Fruit fly (Drosophila melanogaster) whole organism, embryonic: Measurements from ENCODE around the gene Tasp1.

Source experiments
- Atf3 ChIP-seq: fragments of 200-800 bp; sonication (Bioruptor generic); optimal IDR thresholded peaks from 3 replicates; lab custom pipeline; 2016; ENCODE audit warnings: missing biosample characterization, missing genetic modification characterization
- Atf6 ChIP-seq: fragments of 200-800 bp; sonication (Bioruptor generic); IDR thresholded peaks from 2 replicates; pipeline ENCODE4 v1.3.6; 2022; ENCODE audit warnings: missing biosample characterization, missing genetic modification characterization
- CG10147 ChIP-seq: fragments of 200-800 bp; sonication (Bioruptor generic); optimal IDR thresholded peaks from 2 replicates; lab custom pipeline; 2019; ENCODE audit warnings: missing biosample characterization, mild to moderate bottlenecking, missing genetic modification characterization, moderate library complexity
- CG1024 ChIP-seq: fragments of 200-800 bp; sonication (Bioruptor generic); IDR thresholded peaks from 2 replicates; pipeline ENCODE4 v1.3.6; 2022; ENCODE audit warnings: missing biosample characterization, missing genetic modification characterization
- CG10274 ChIP-seq: fragments of 200-800 bp; sonication (Bioruptor generic); optimal IDR thresholded peaks from 3 replicates; lab custom pipeline; 2017; ENCODE audit warnings: missing biosample characterization, mild to moderate bottlenecking, missing genetic modification characterization
- CG10565 ChIP-seq: fragments of 200-800 bp; sonication (Bioruptor generic); optimal IDR thresholded peaks from 3 replicates; lab custom pipeline; 2016; ENCODE audit warnings: missing biosample characterization, mild to moderate bottlenecking, missing genetic modification characterization
- CG12744 ChIP-seq: fragments of 200-800 bp; sonication (Bioruptor generic); optimal IDR thresholded peaks from 2 replicates; lab custom pipeline; 2016; ENCODE audit warnings: missing biosample characterization, missing genetic modification characterization
- CG12769 ChIP-seq: fragments of 200-800 bp; sonication (Bioruptor generic); optimal IDR thresholded peaks from 2 replicates; lab custom pipeline; 2019; ENCODE audit warnings: missing biosample characterization, mild to moderate bottlenecking, missing genetic modification characterization, moderate library complexity
- CG14441 ChIP-seq: fragments of 200-800 bp; sonication (Bioruptor generic); IDR thresholded peaks from 2 replicates; pipeline ENCODE4 v1.3.6; 2022; ENCODE audit warnings: missing biosample characterization, missing genetic modification characterization
- CG15073 ChIP-seq: fragments of 200-800 bp; sonication (Bioruptor generic); optimal IDR thresholded peaks from 2 replicates; lab custom pipeline; 2016; ENCODE audit warnings: missing biosample characterization, missing genetic modification characterization
- CG1602 ChIP-seq: fragments of 200-800 bp; sonication (Bioruptor generic); optimal IDR thresholded peaks from 3 replicates; lab custom pipeline; 2016; ENCODE audit warnings: missing biosample characterization, missing genetic modification characterization
- CG17829 ChIP-seq: fragments of 200-800 bp; optimal IDR thresholded peaks from 2 replicates; lab custom pipeline; 2019; ENCODE audit warnings: missing biosample characterization, mild to moderate bottlenecking, missing genetic modification characterization, moderate library complexity
- CG31224 ChIP-seq: fragments of 200-800 bp; sonication (Bioruptor generic); IDR thresholded peaks from 2 replicates; pipeline ENCODE4 v1.3.6; 2022; ENCODE audit warnings: missing biosample characterization, missing genetic modification characterization
- CG34422 ChIP-seq: fragments of 200-800 bp; sonication (Bioruptor generic); IDR thresholded peaks from 3 replicates; pipeline ENCODE4 v1.3.6; 2022; ENCODE audit warnings: missing biosample characterization, missing genetic modification characterization
- CG42726 ChIP-seq: fragments of 200-800 bp; sonication (Bioruptor generic); IDR thresholded peaks from 2 replicates; pipeline ENCODE4 v1.3.6; 2022; ENCODE audit warnings: missing biosample characterization, missing genetic modification characterization; ENCODE audit not compliant: partially characterized antibody
- CG4617 ChIP-seq: fragments of 200-800 bp; sonication (Bioruptor generic); optimal IDR thresholded peaks from 3 replicates; lab custom pipeline; 2016; ENCODE audit warnings: missing biosample characterization, missing genetic modification characterization, borderline replicate concordance
- CG4707 ChIP-seq: fragments of 200-800 bp; sonication (Bioruptor generic); optimal IDR thresholded peaks from 2 replicates; lab custom pipeline; 2018; ENCODE audit warnings: missing biosample characterization, mild to moderate bottlenecking, missing genetic modification characterization, moderate library complexity
- CG5245 ChIP-seq: fragments of 200-800 bp; sonication (Bioruptor generic); optimal IDR thresholded peaks from 3 replicates; lab custom pipeline; 2016; ENCODE audit warnings: missing biosample characterization, missing genetic modification characterization
- CG6689 ChIP-seq: fragments of 200-800 bp; sonication (Bioruptor generic); IDR thresholded peaks from 2 replicates; pipeline ENCODE4 v1.3.6; 2022; ENCODE audit warnings: missing biosample characterization, missing genetic modification characterization
- CG6813 ChIP-seq: fragments of 200-800 bp; sonication (Bioruptor generic); optimal IDR thresholded peaks from 2 replicates; lab custom pipeline; 2017; ENCODE audit warnings: missing biosample characterization, missing genetic modification characterization, mild to moderate bottlenecking, moderate library complexity, missing genetic modification reagents
- CG7839 ChIP-seq: fragments of 200-800 bp; sonication (Bioruptor generic); optimal IDR thresholded peaks from 3 replicates; lab custom pipeline; 2018; ENCODE audit warnings: missing biosample characterization, mild to moderate bottlenecking, missing genetic modification characterization, moderate library complexity
- CG8765 ChIP-seq: fragments of 200-800 bp; sonication (Bioruptor generic); IDR thresholded peaks from 2 replicates; pipeline ENCODE4 v1.3.6; 2022; ENCODE audit warnings: missing biosample characterization, missing genetic modification characterization
- CG9437 ChIP-seq: fragments of 200-800 bp; sonication (Bioruptor generic); optimal IDR thresholded peaks from 2 replicates; lab custom pipeline; 2018; ENCODE audit warnings: missing biosample characterization, mild to moderate bottlenecking, missing genetic modification characterization
- CG9876 ChIP-seq: fragments of 200-800 bp; sonication (Bioruptor generic); optimal IDR thresholded peaks from 2 replicates; lab custom pipeline; 2016; ENCODE audit warnings: missing biosample characterization, missing genetic modification characterization
- D ChIP-seq, 2 experiments: fragments of 200-800 bp in 1 of 2; fragments of >200 bp in 1 of 2; sonication (Bioruptor generic) in 1 of 2; optimal IDR thresholded peaks; 2 replicates in 1 of 2; 3 replicates in 1 of 2; lab custom pipeline; 2017; ENCODE audit warnings: mild to moderate bottlenecking in 1 of 2, missing biosample characterization in 1 of 2, missing genetic modification characterization in 1 of 2, missing genetic modification reagents in 1 of 2
- Dbx ChIP-seq: fragments of 200-800 bp; sonication (Bioruptor generic); IDR thresholded peaks from 3 replicates; pipeline ENCODE4 v1.3.6; 2022; ENCODE audit warnings: missing biosample characterization, missing genetic modification characterization
- E2f1 ChIP-seq: fragments of 200-800 bp; sonication (Bioruptor generic); IDR thresholded peaks from 2 replicates; pipeline ENCODE4 v1.3.6; 2022; ENCODE audit warnings: missing biosample characterization, missing genetic modification characterization
- Hsf ChIP-seq: fragments of 200-800 bp; sonication (Bioruptor generic); optimal IDR thresholded peaks from 3 replicates; lab custom pipeline; 2016; ENCODE audit warnings: missing biosample characterization, missing genetic modification characterization
- Neu2 ChIP-seq: fragments of 200-800 bp; sonication (Bioruptor generic); optimal IDR thresholded peaks from 3 replicates; lab custom pipeline; 2016; ENCODE audit warnings: missing biosample characterization, missing genetic modification characterization, borderline replicate concordance
- Sry-β ChIP-seq: fragments of 200-800 bp; sonication (Bioruptor generic); optimal IDR thresholded peaks from 2 replicates; lab custom pipeline; 2018; ENCODE audit warnings: missing biosample characterization, mild to moderate bottlenecking, missing genetic modification characterization, moderate library complexity
- Tbp ChIP-seq: fragments of >200 bp; optimal IDR thresholded peaks from 2 replicates; lab custom pipeline; 2018; ENCODE audit warnings: missing biosample characterization, missing genetic modification characterization
- Usf ChIP-seq: fragments of 200-800 bp; sonication (Bioruptor generic); optimal IDR thresholded peaks from 2 replicates; lab custom pipeline; 2017; ENCODE audit warnings: missing genotype, missing biosample characterization, missing genetic modification characterization
- ara ChIP-seq: fragments of 200-800 bp; sonication (Bioruptor generic); IDR thresholded peaks from 2 replicates; pipeline ENCODE4 v1.3.6; 2022; ENCODE audit warnings: missing biosample characterization, missing genetic modification characterization
- bbx ChIP-seq: fragments of 200-800 bp; sonication (Bioruptor generic); IDR thresholded peaks from 2 replicates; pipeline ENCODE4 v1.3.6; 2022; ENCODE audit warnings: missing biosample characterization, missing genetic modification characterization; ENCODE audit not compliant: partially characterized antibody
- cas ChIP-seq: fragments of 200-800 bp; sonication (Bioruptor generic); IDR thresholded peaks from 2 replicates; pipeline ENCODE4 v1.3.6; 2022; ENCODE audit warnings: missing biosample characterization, missing genetic modification characterization
- ems ChIP-seq: fragments of 200-800 bp; sonication (Bioruptor generic); optimal IDR thresholded peaks from 3 replicates; lab custom pipeline; 2016; ENCODE audit warnings: missing biosample characterization, missing genetic modification characterization
- fd102C ChIP-seq: fragments of 200-800 bp; sonication (Bioruptor generic); optimal IDR thresholded peaks from 2 replicates; lab custom pipeline; 2018; ENCODE audit warnings: missing biosample characterization, mild to moderate bottlenecking, missing genetic modification characterization, moderate library complexity
- fd64A ChIP-seq: fragments of 200-800 bp; sonication (Bioruptor generic); optimal IDR thresholded peaks from 3 replicates; lab custom pipeline; 2018; ENCODE audit warnings: missing biosample characterization, mild to moderate bottlenecking, missing genetic modification characterization
- grau ChIP-seq: fragments of 200-800 bp; optimal IDR thresholded peaks from 3 replicates; lab custom pipeline; 2019; ENCODE audit warnings: missing biosample characterization, mild to moderate bottlenecking, missing genetic modification characterization, moderate library complexity
- grn ChIP-seq: fragments of 200-800 bp; sonication (Bioruptor generic); optimal IDR thresholded peaks from 3 replicates; lab custom pipeline; 2017; ENCODE audit warnings: missing biosample characterization, missing genetic modification characterization
- gro ChIP-seq: fragments of 200-800 bp; sonication (Bioruptor generic); optimal IDR thresholded peaks from 2 replicates; lab custom pipeline; 2016; ENCODE audit warnings: missing biosample characterization, missing genetic modification characterization
- hbn ChIP-seq: fragments of 200-800 bp; sonication (Bioruptor generic); IDR thresholded peaks from 2 replicates; pipeline ENCODE4 v1.3.6; 2022; ENCODE audit warnings: missing biosample characterization, missing genetic modification characterization; ENCODE audit not compliant: partially characterized antibody
- p53 ChIP-seq: fragments of 200-800 bp; sonication (Bioruptor generic); optimal IDR thresholded peaks from 2 replicates; lab custom pipeline; 2016; ENCODE audit warnings: missing biosample characterization, missing genetic modification characterization
- peb ChIP-seq: fragments of 200-800 bp; sonication (Bioruptor generic); IDR thresholded peaks from 2 replicates; pipeline ENCODE4 v1.3.6; 2022; ENCODE audit warnings: missing biosample characterization, missing genetic modification characterization
- rib ChIP-seq: fragments of 200-800 bp; sonication (Bioruptor generic); IDR thresholded peaks from 2 replicates; pipeline ENCODE4 v1.3.6; 2022; ENCODE audit warnings: missing biosample characterization, missing genetic modification characterization
- slbo ChIP-seq: fragments of 200-800 bp; sonication (Bioruptor generic); IDR thresholded peaks from 2 replicates; pipeline ENCODE4 v1.3.6; 2022; ENCODE audit warnings: missing biosample characterization, missing genetic modification characterization
- stc ChIP-seq: fragments of 200-800 bp; sonication (Bioruptor generic); IDR thresholded peaks from 2 replicates; pipeline ENCODE4 v1.3.6; 2022; ENCODE audit warnings: missing biosample characterization, missing genetic modification characterization
- stwl ChIP-seq: fragments of 200-800 bp; sonication (Bioruptor generic); optimal IDR thresholded peaks from 3 replicates; lab custom pipeline; 2018; ENCODE audit warnings: missing biosample characterization, mild to moderate bottlenecking, missing genetic modification characterization, moderate library complexity
- zfh2 ChIP-seq: fragments of 200-800 bp; sonication (Bioruptor generic); optimal IDR thresholded peaks from 2 replicates; lab custom pipeline; 2016; ENCODE audit warnings: missing biosample characterization, missing genetic modification characterization

Gene Tasp1

dm6 chr3L:16131264-16132066, 44.1 kb upstream of the Tasp1 start, which contains the start of the genes Trs20 and elg1 (continued):
- TF ChIP-seq gro (GFP tag; lab: Kevin White, UChicago) (peak; percentile 21), Dbx (GFP tag; lab: Robert Waterston, UW) (peak; percentile 63; the same call in 2 of the 3 replicates), CG10274 (no peak), peb (GFP tag; lab: Robert Waterston, UW) (no peak), Atf6 (0 out of 2 replicates have a peak, but pooled peaks have one; percentile 12), grn (GFP tag; lab: Kevin White, UChicago) (no peak), CG31224 (GFP tag; lab: Robert Waterston, UW) (no peak), CG12769 (tag; lab: Kevin White, UChicago) (no peak), Tbp (GFP tag; lab: Kevin White, UChicago) (no peak), CG7839 (tag; lab: Kevin White, UChicago) (peak; percentile 74), CG5245 (peak; percentile 6), slbo (GFP tag; lab: Robert Waterston, UW) (peak; percentile 59; the same call in 1 of the 2 replicates), CG34422 (GFP tag; lab: Robert Waterston, UW) (peak; percentile 58; the same call in 2 of the 3 replicates), CG9876 (GFP tag; lab: Kevin White, UChicago) (no peak), CG12744 (no peak), CG14441 (no peak), p53 (GFP tag; lab: Kevin White, UChicago) (no peak), E2f1 (peak; percentile 87), rib (GFP tag; lab: Robert Waterston, UW) (0 out of 2 replicates have a peak, but pooled peaks have one; percentile 32), CG17829 (tag; lab: Kevin White, UChicago) (peak; percentile 75), CG10147 (GFP tag; lab: Kevin White, UChicago) (peak; percentile 7), ems (no peak), bbx (GFP tag; lab: Robert Waterston, UW) (0 out of 2 replicates have a peak, but pooled peaks have one; percentile 11), CG6813 (GFP tag; lab: Kevin White, UChicago) (no peak), stc (GFP tag; lab: Robert Waterston, UW) (0 out of 2 replicates have a peak, but pooled peaks have one; percentile 24), Sry-β (GFP tag; lab: Kevin White, UChicago) (no peak), fd102C (GFP tag; lab: Kevin White, UChicago) (no peak), Atf3 (GFP tag; lab: Kevin White, UChicago) (no peak), fd64A (GFP tag; lab: Kevin White, UChicago) (no peak), CG1024 (GFP tag; lab: Robert Waterston, UW) (no peak), CG10565 (GFP tag; lab: Kevin White, UChicago) (no peak), Neu2 (GFP tag; lab: Kevin White, UChicago) (no peak), stwl (peak; percentile 46), ara (GFP tag; lab: Robert Waterston, UW) (no peak), CG15073 (GFP tag; lab: Kevin White, UChicago) (no peak), cas (GFP tag; lab: Robert Waterston, UW) (0 out of 2 replicates have a peak, but pooled peaks have one; percentile 4), D (optimal IDR thresholded peaks at IDR 0.05; lab: Kevin White, UChicago) (no peak), D (GFP tag; optimal IDR thresholded peaks at IDR 0.05; lab: Kevin White, UChicago) (peak; percentile 17), CG6689 (GFP tag; lab: Robert Waterston, UW) (peak; percentile 44; the same call in 1 of the 2 replicates), hbn (GFP tag; lab: Robert Waterston, UW) (no peak), Hsf (GFP tag; lab: Kevin White, UChicago) (no peak), zfh2 (GFP tag; lab: Kevin White, UChicago) (peak; percentile 10), grau (peak; percentile 71), CG4617 (no peak), CG1602 (GFP tag; lab: Kevin White, UChicago) (peak; percentile 35), Usf (GFP tag; lab: Kevin White, UChicago) (no peak), CG8765 (GFP tag; lab: Robert Waterston, UW) (no peak), CG42726 (GFP tag; lab: Robert Waterston, UW) (no peak), CG9437 (peak; percentile 62), CG4707 (GFP tag; lab: Kevin White, UChicago) (no peak)
